Fruit fly (Drosophila melanogaster): Measurements from ENCODE around the gene CG14275.

CG14275 gene

DNA sequence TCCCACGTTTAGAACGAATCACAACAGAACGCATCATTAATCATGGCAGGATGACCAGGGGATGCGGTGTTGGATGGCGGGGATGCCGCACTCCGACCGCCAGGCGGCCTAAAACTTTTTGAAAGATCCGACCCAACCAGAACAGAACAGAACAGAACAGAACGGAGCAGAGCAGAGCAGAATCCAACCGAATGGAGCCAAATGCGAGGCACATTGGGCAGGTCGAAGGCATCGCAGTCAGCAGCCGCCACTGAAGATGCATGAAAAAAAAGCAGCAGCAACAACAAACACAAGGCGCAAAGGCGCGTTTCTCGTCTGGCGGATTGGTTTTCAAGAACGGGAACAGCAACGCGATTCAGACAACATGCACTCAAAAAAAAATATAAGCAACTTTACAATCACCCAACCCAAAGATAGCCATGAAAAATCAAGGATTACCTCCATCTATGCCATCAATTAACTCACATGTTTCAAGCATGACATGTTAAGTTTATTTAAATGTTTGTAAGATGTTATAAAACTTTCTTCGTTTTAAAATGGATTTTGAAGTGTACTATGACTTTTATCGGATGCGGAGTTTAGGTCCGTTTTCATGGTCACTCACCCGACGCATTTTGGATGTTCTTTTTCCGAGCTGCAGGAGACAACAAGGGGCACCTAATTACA, 47.7 kb upstream of the CG14275 start (continued):
- TF ChIP-seq BEAF-32 (GFP tag; optimal IDR thresholded peaks at IDR 0.05), result no peak
- TF ChIP-seq CG2678 (tag; optimal IDR thresholded peaks at IDR 0.05), result peak; percentile 66
- TF ChIP-seq chinmo (GFP tag; IDR thresholded peaks at IDR 0.05; ENCODE audit: partially characterized antibody), result no peak
- no peak for TF ChIP-seq ash1 (GFP tag; optimal IDR thresholded peaks at IDR 0.05)
- peak; percentile 60 for TF ChIP-seq Six4 (GFP tag; optimal IDR thresholded peaks at IDR 0.05)
- TF ChIP-seq Doc3 (GFP tag; IDR thresholded peaks at IDR 0.05; ENCODE audit: partially characterized antibody), result no peak
- no peak for TF ChIP-seq Hmx (GFP tag; optimal IDR thresholded peaks at IDR 0.05)
- peak; percentile 56 for TF ChIP-seq Atf3 (GFP tag; optimal IDR thresholded peaks at IDR 0.05)
- TF ChIP-seq CG2889 (GFP tag; IDR thresholded peaks at IDR 0.05), result no peak
- peak; percentile 7 for TF ChIP-seq CG10431 (GFP tag; optimal IDR thresholded peaks at IDR 0.05)
- TF ChIP-seq CG6683 (GFP tag; optimal IDR thresholded peaks at IDR 0.05), result no peak
- TF ChIP-seq prd (optimal IDR thresholded peaks at IDR 0.05), result no peak
- peak; percentile 82; the same call in 2 of the 3 replicates for TF ChIP-seq prd (GFP tag; IDR thresholded peaks at IDR 0.05)
- TF ChIP-seq CG33213 (GFP tag; optimal IDR thresholded peaks at IDR 0.05), result peak; percentile 60
- no peak for TF ChIP-seq pzg (GFP tag; optimal IDR thresholded peaks at IDR 0.05)
- TF ChIP-seq cwo (GFP tag; optimal IDR thresholded peaks at IDR 0.05), result no peak
- TF ChIP-seq CG14667 (GFP tag; IDR thresholded peaks at IDR 0.05), result no peak
- no peak for TF ChIP-seq tll (GFP tag; optimal IDR thresholded peaks at IDR 0.05)
- no peak for TF ChIP-seq Elba2 (GFP tag; optimal IDR thresholded peaks at IDR 0.05)
- peak; percentile 27 for TF ChIP-seq Ets97D (GFP tag; optimal IDR thresholded peaks at IDR 0.05)
- peak; percentile 70 for TF ChIP-seq chn (GFP tag; optimal IDR thresholded peaks at IDR 0.05)
- peak; percentile 20 for TF ChIP-seq repo (GFP tag; optimal IDR thresholded peaks at IDR 0.05)
- no peak for TF ChIP-seq cad (GFP tag; optimal IDR thresholded peaks at IDR 0.05)
- TF ChIP-seq psq (GFP tag; optimal IDR thresholded peaks at IDR 0.05), result no peak
- TF ChIP-seq Bteb2 (GFP tag; optimal IDR thresholded peaks at IDR 0.05), result no peak
- TF ChIP-seq CG18619 (GFP tag; optimal IDR thresholded peaks at IDR 0.05), result peak; percentile 29
- TF ChIP-seq sc (optimal IDR thresholded peaks at IDR 0.05), result no peak
- peak; percentile 62 for TF ChIP-seq sc (GFP tag; optimal IDR thresholded peaks at IDR 0.05)
- TF ChIP-seq D19B (GFP tag; optimal IDR thresholded peaks at IDR 0.05), result no peak
- no peak for TF ChIP-seq Lpt (GFP tag; optimal IDR thresholded peaks at IDR 0.05)
- peak; percentile 37 for TF ChIP-seq Bdp1 (GFP tag; optimal IDR thresholded peaks at IDR 0.05)
- TF ChIP-seq TFAM (GFP tag; optimal IDR thresholded peaks at IDR 0.05), result no peak
- TF ChIP-seq CG1024 (GFP tag; IDR thresholded peaks at IDR 0.05), result peak; percentile 56
- TF ChIP-seq klu (GFP tag; IDR thresholded peaks at IDR 0.05), result peak; percentile 18; the same call in 1 of the 2 replicates
- no peak for TF ChIP-seq yki (optimal IDR thresholded peaks at IDR 0.05)
- no peak for TF ChIP-seq wdn (GFP tag; IDR thresholded peaks at IDR 0.05)
- TF ChIP-seq CG15479 (GFP tag; optimal IDR thresholded peaks at IDR 0.05), result no peak
- TF ChIP-seq zf30C (GFP tag; optimal IDR thresholded peaks at IDR 0.05), result peak; percentile 69
- no peak for TF ChIP-seq CG9215 (GFP tag; IDR thresholded peaks at IDR 0.05)
- TF ChIP-seq hb (GFP tag; IDR thresholded peaks at IDR 0.05; ENCODE audit: partially characterized antibody), result no peak
- TF ChIP-seq Usf (GFP tag; optimal IDR thresholded peaks at IDR 0.05), result peak; percentile 29
- no peak for TF ChIP-seq NFAT (GFP tag; IDR thresholded peaks at IDR 0.05)
- peak; percentile 64 for TF ChIP-seq CG6689 (GFP tag; IDR thresholded peaks at IDR 0.05)
- TF ChIP-seq Scr (GFP tag; IDR thresholded peaks at IDR 0.05; ENCODE audit: partially characterized antibody), result no peak
- peak; percentile 69 for TF ChIP-seq row (GFP tag; IDR thresholded peaks at IDR 0.05)
- no peak; the same call in 2 of the 3 replicates for TF ChIP-seq z (GFP tag; IDR thresholded peaks at IDR 0.05)
- no peak for TF ChIP-seq pan (optimal IDR thresholded peaks at IDR 0.05)
- TF ChIP-seq pan (GFP tag; optimal IDR thresholded peaks at IDR 0.05 in 1 of 2, IDR thresholded peaks at IDR 0.05 in 1 of 2), result peak in 1 of 2 experiments; percentile 42
- TF ChIP-seq lmd (GFP tag; IDR thresholded peaks at IDR 0.05), result peak; percentile 63
- TF ChIP-seq kay (GFP tag; optimal IDR thresholded peaks at IDR 0.05), result no peak
- no peak for TF ChIP-seq Dp (GFP tag; optimal IDR thresholded peaks at IDR 0.05)

Data from whole organism, embryonic.